Fruit fly (Drosophila melanogaster): ENCODE data around the gene Uqcc1.

Gene Uqcc1

DNA sequence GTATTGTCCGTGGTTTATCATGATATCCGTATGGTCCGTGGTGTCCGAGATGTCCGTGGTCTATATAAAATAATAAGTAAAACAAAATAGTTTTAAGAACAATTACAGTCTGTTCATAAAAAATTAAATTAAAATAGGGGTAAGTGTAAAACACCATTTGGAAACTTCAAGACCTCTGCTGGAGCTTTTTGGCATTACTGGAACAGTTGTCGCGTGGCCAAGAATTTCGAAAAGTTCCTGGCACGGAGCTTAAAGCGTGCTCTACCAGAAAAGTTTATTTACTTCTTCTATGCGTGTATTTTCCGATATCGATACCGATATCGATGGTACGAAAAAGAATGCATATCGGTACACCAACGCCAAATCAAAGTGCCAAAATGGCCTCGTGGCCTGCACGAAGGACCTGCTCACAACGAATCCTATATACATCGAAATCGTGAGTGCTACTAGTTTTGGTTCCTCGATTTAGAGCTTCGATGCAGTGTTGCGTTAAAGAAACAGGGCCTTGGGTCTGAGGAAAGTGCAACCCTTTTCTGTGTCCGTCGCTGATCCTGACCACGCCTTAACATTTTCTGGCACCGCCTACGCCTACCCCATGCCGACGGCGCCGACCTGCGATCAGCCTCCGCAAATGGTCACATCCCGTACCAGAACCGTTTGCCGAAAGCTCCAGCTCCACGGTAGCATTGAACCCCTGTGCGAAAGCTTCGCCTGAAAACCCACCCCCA is 15.6 kb downstream of the Uqcc1 start (continued):
- TF ChIP-seq Bdp1 (GFP tag; optimal IDR thresholded peaks at IDR 0.05) (no peak), Ets65A (GFP tag) (peak; percentile 34), hkb (optimal IDR thresholded peaks at IDR 0.05) (no peak), hkb (GFP tag; IDR thresholded peaks at IDR 0.05) (0 out of 2 replicates have a peak, but pooled peaks have one; percentile 14), CG16813 (GFP tag; IDR thresholded peaks at IDR 0.05; ENCODE audit: partially characterized antibody) (peak; percentile 27; the same call in 1 of the 3 replicates), yki (optimal IDR thresholded peaks at IDR 0.05) (no peak), zen2 (GFP tag; IDR thresholded peaks at IDR 0.05; ENCODE audit: partially characterized antibody) (peak; percentile 20; the same call in 1 of the 3 replicates), ttk (GFP tag; IDR thresholded peaks at IDR 0.05) (peak; percentile 68; the same call in 1 of the 2 replicates), Sry-β (GFP tag; optimal IDR thresholded peaks at IDR 0.05) (no peak), BEAF-32 (GFP tag; optimal IDR thresholded peaks at IDR 0.05) (peak; percentile 41), Hmr (GFP tag; optimal IDR thresholded peaks at IDR 0.05) (peak; percentile 37), Dll (GFP tag; IDR thresholded peaks at IDR 0.05; ENCODE audit: partially characterized antibody) (peak; percentile 68; the same call in 3 of the 4 replicates)

DNA sequence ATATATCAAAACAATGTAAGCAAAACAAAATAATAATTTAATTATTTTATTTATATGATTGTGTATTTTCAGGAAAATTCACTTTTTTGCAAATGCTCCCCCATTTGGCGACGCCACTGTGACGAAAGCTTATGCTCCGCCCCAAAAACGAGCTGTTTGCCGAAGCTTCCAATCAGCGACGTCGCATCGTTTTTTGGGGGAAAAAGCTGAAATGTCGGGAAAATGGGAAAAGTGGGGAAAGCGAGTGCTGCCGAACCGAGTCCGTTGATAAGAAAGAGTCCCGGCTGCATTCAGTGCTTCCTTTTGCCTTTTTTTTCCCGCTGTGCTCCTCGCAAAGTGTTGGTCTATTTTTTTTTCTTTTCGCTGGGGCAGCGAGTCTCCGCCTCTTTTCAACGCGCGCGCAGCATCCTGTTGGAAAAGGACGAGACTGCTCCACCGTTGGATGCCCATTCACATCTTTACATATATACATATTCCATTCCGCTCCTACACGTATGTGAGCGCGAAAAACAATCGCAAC is 23.0 kb downstream of the Uqcc1 start:
- TF ChIP-seq CG6813 (GFP tag; optimal IDR thresholded peaks at IDR 0.05) (no peak), Optix (GFP tag; IDR thresholded peaks at IDR 0.05) (0 out of 3 replicates have a peak, but pooled peaks have one; percentile 15), Nf-YC (tag; optimal IDR thresholded peaks at IDR 0.05) (peak; percentile 89), CG3281 (GFP tag; optimal IDR thresholded peaks at IDR 0.05) (no peak), CG2889 (GFP tag; IDR thresholded peaks at IDR 0.05) (0 out of 3 replicates have a peak, but pooled peaks have one; percentile 24), Deaf1 (tag; optimal IDR thresholded peaks at IDR 0.05) (peak; percentile 82), CG34376 (GFP tag; optimal IDR thresholded peaks at IDR 0.05) (no peak), CG10274 (GFP tag; optimal IDR thresholded peaks at IDR 0.05) (no peak), bsh (GFP tag; optimal IDR thresholded peaks at IDR 0.05) (no peak), Nf-YB (GFP tag; optimal IDR thresholded peaks at IDR 0.05) (peak; percentile 81), Drgx (GFP tag; IDR thresholded peaks at IDR 0.05) (peak; percentile 45), corto (GFP tag; optimal IDR thresholded peaks at IDR 0.05) (no peak), Atf-2 (GFP tag; optimal IDR thresholded peaks at IDR 0.05) (no peak), CG17568 (GFP tag; optimal IDR thresholded peaks at IDR 0.05) (no peak), Mrtf (GFP tag; IDR thresholded peaks at IDR 0.05) (0 out of 3 replicates have a peak, but pooled peaks have one; percentile 22)

DNA sequence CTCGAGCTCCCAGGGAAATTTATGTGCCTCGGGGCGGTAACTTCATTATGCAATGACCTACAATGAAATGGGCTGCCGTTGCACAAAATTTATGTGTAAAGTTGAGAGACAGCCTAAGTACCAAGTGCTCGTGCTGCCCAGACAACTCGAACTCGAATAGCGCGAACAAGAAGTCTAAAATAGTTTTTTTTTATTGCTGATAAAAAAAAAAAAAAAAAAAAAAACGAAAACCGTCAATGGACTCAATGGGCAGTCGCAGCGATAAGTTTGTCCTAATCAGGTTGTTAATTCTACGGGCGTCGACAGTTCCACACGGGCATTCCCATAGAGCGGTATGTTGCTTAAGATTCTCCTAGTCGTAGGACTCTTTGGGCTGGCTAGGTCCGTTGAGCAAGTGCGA is 25.3 kb downstream of the Uqcc1 start, which contains the start of gene CG14820:
Gene CG14820, plus strand, starts transcription at position 301 of the 400 bp plus-strand sequence.
- TF ChIP-seq Atf3 (GFP tag; optimal IDR thresholded peaks at IDR 0.05): no peak
- no peak for TF ChIP-seq da (GFP tag; optimal IDR thresholded peaks at IDR 0.05)
- TF ChIP-seq trh (GFP tag; optimal IDR thresholded peaks at IDR 0.05): no peak
- TF ChIP-seq CG4404 (GFP tag; IDR thresholded peaks at IDR 0.05): no peak
- TF ChIP-seq ash1 (GFP tag; optimal IDR thresholded peaks at IDR 0.05): no peak
- TF ChIP-seq CG31365 (tag; optimal IDR thresholded peaks at IDR 0.05): no peak
- TF ChIP-seq GATAe (GFP tag; conservative IDR thresholded peaks at IDR 0.05): no peak
- TF ChIP-seq hbn (GFP tag; IDR thresholded peaks at IDR 0.05; ENCODE audit: partially characterized antibody): no peak
- TF ChIP-seq CG7987 (GFP tag; optimal IDR thresholded peaks at IDR 0.05): no peak
- TF ChIP-seq CG34224 (GFP tag; IDR thresholded peaks at IDR 0.05; ENCODE audit: partially characterized antibody): no peak
